Fruit fly (Drosophila melanogaster) whole organism: ENCODE data around the gene CG13607.

ENCODE experiments used
- CG8478 ChIP-seq: fragments of >200 bp; optimal IDR thresholded peaks from 2 replicates; lab custom pipeline; 2018; ENCODE audit warnings: inconsistent platforms
- Dll ChIP-seq: fragments of >200 bp; optimal IDR thresholded peaks from 2 replicates; lab custom pipeline; 2017
- EcR ChIP-seq, 2 experiments: fragments of >200 bp; optimal IDR thresholded peaks; 2 replicates each; lab custom pipeline; 2017; ENCODE audit warnings: missing biosample characterization in 2 of 2, missing genetic modification characterization in 2 of 2, missing genetic modification reagents in 2 of 2
- pan ChIP-seq: fragments of >200 bp; optimal IDR thresholded peaks from 2 replicates; lab custom pipeline; 2017
- psq ChIP-seq: fragments of >200 bp; optimal IDR thresholded peaks from 2 replicates; lab custom pipeline; 2017
- usp ChIP-seq: fragments of >200 bp; optimal IDR thresholded peaks from 2 replicates; lab custom pipeline; 2017; ENCODE audit warnings: missing biosample characterization, missing genetic modification characterization, mixed read lengths

The CG13607 gene

dm6 chr3R:24099039-24100026 lies 16.8 kb downstream of the CG13607 start:
- no peak for TF ChIP-seq usp (GFP tag; lab: Kevin White, UChicago)
- TF ChIP-seq pan, result peak; percentile 56

- TF ChIP-seq EcR (GFP tag; optimal IDR thresholded peaks at IDR 0.05; lab: Kevin White, UChicago) (no peak), psq (lab: Kevin White, UChicago) (no peak), usp (GFP tag; lab: Kevin White, UChicago) (no peak), Dll (lab: Kevin White, UChicago) (no peak), CG8478 (lab: Kevin White, UChicago) (no peak), pan (no peak)
Observed at dm6 chr3R:24093430-24093829, 22.7 kb downstream of the CG13607 start.

dm6 chr3R:24092590-24093151 lies 23.5 kb downstream of the CG13607 start:
- TF ChIP-seq usp (GFP tag; lab: Kevin White, UChicago), result no peak

dm6 chr3R:24091653-24092052 lies 24.5 kb downstream of the CG13607 start:
- no peak for TF ChIP-seq CG8478 (lab: Kevin White, UChicago)
- TF ChIP-seq usp (GFP tag; lab: Kevin White, UChicago), result no peak
- TF ChIP-seq Dll (lab: Kevin White, UChicago), result no peak
- no peak for TF ChIP-seq EcR (GFP tag; optimal IDR thresholded peaks at IDR 0.05; lab: Kevin White, UChicago)
- no peak for TF ChIP-seq pan
- TF ChIP-seq psq (lab: Kevin White, UChicago), result no peak

dm6 chr3R:24090143-24090542 lies 26.0 kb downstream of the CG13607 start:
- no peak for TF ChIP-seq psq (lab: Kevin White, UChicago)
- TF ChIP-seq EcR (GFP tag; optimal IDR thresholded peaks at IDR 0.05; lab: Kevin White, UChicago), result no peak
- TF ChIP-seq pan, result no peak

- TF ChIP-seq CG8478 (lab: Kevin White, UChicago) (no peak), EcR (GFP tag; optimal IDR thresholded peaks at IDR 0.05; lab: Kevin White, UChicago) (no peak), psq (lab: Kevin White, UChicago) (no peak)
Observed at dm6 chr3R:24084975-24085374, 31.1 kb downstream of the CG13607 start.

- TF ChIP-seq usp (GFP tag; lab: Kevin White, UChicago) (no peak), CG8478 (lab: Kevin White, UChicago) (no peak), psq (lab: Kevin White, UChicago) (no peak), pan (no peak), EcR (GFP tag; optimal IDR thresholded peaks at IDR 0.05; lab: Kevin White, UChicago) (no peak), Dll (lab: Kevin White, UChicago) (no peak)
Observed at dm6 chr3R:24079613-24080012, 36.5 kb downstream of the CG13607 start.

- TF ChIP-seq Dll (lab: Kevin White, UChicago) (no peak), usp (GFP tag; lab: Kevin White, UChicago) (no peak), EcR (GFP tag; optimal IDR thresholded peaks at IDR 0.05; lab: Kevin White, UChicago) (no peak), pan (no peak), psq (lab: Kevin White, UChicago) (no peak), CG8478 (lab: Kevin White, UChicago) (no peak)
Observed at dm6 chr3R:24079110-24079509, 37.0 kb downstream of the CG13607 start.

- TF ChIP-seq CG8478 (lab: Kevin White, UChicago), result no peak
- TF ChIP-seq Dll (lab: Kevin White, UChicago), result no peak
- TF ChIP-seq EcR (GFP tag; optimal IDR thresholded peaks at IDR 0.05; lab: Kevin White, UChicago), result no peak
- TF ChIP-seq psq (lab: Kevin White, UChicago), result no peak
- TF ChIP-seq usp (GFP tag; lab: Kevin White, UChicago), result no peak
- TF ChIP-seq pan, result no peak
Observed at dm6 chr3R:24073703-24074102, 42.4 kb downstream of the CG13607 start.

dm6 chr3R:24069965-24070364 lies 46.2 kb downstream of the CG13607 start:
- no peak for TF ChIP-seq psq (lab: Kevin White, UChicago)

dm6 chr3R:24068830-24069229 lies 47.3 kb downstream of the CG13607 start:
- no peak for TF ChIP-seq usp (GFP tag; lab: Kevin White, UChicago)

- no peak for TF ChIP-seq usp (GFP tag; lab: Kevin White, UChicago)
Observed at dm6 chr3R:24065718-24066117, 50.4 kb downstream of the CG13607 start.
